Worm (Caenorhabditis elegans) whole organism, midembryonic: Measurements from ENCODE around the gene F59A1.6.

Source experiments
- ref-1 ChIP-seq: fragments of 200-800 bp; sonication (Bioruptor generic); conservative IDR thresholded peaks from 2 replicates; pipeline ENCODE4 v1.3.6; 2022; ENCODE audit warnings: missing genetic modification reagents, missing genetic modification characterization, missing compliant biosample characterization
- tab-1 ChIP-seq: fragments of 200-800 bp; sonication (Bioruptor generic); IDR thresholded peaks from 2 replicates; pipeline ENCODE4 v1.3.6; 2022; ENCODE audit warnings: missing genetic modification characterization, missing compliant biosample characterization

- TF ChIP-seq ref-1 (GFP tag; lab: Robert Waterston, UW) (no peak), tab-1 (GFP tag; lab: Robert Waterston, UW) (no peak)
These were observed 6.0 kb downstream of the F59A1.6 start, which contains the start of gene F59A1.13 for ce11 chrV:17690922-17691321.
